Fruit fly (Drosophila melanogaster) whole organism, embryonic: ENCODE data around the gene CG32246.

Source experiments
- CG13287 ChIP-seq: fragments of 200-800 bp; sonication (Bioruptor generic); IDR thresholded peaks from 2 replicates; pipeline ENCODE4 v1.3.6; 2022; ENCODE audit warnings: missing biosample characterization, missing genetic modification characterization; ENCODE audit not compliant: partially characterized antibody
- CG14965 ChIP-seq: fragments of 200-800 bp; sonication (Bioruptor generic); optimal IDR thresholded peaks from 2 replicates; lab custom pipeline; 2016; ENCODE audit warnings: missing biosample characterization, missing genetic modification characterization, borderline replicate concordance
- CG4404 ChIP-seq: fragments of 200-800 bp; sonication (Bioruptor generic); IDR thresholded peaks from 2 replicates; pipeline ENCODE4 v1.3.6; 2022; ENCODE audit warnings: missing biosample characterization, missing genetic modification characterization
- CG8281 ChIP-seq: fragments of 200-800 bp; sonication (Bioruptor generic); optimal IDR thresholded peaks from 2 replicates; lab custom pipeline; 2018; ENCODE audit warnings: missing biosample characterization, mild to moderate bottlenecking, missing genetic modification characterization, moderate library complexity
- GATAe ChIP-seq: fragments of 200-800 bp; sonication (Bioruptor generic); conservative IDR thresholded peaks from 2 replicates; pipeline ENCODE4 v1.3.6; 2022; ENCODE audit warnings: missing biosample characterization, missing genetic modification characterization
- HmgD ChIP-seq: fragments of 200-800 bp; sonication (Bioruptor generic); optimal IDR thresholded peaks from 3 replicates; lab custom pipeline; 2016; ENCODE audit warnings: missing biosample characterization, missing genetic modification characterization
- ara ChIP-seq: fragments of 200-800 bp; sonication (Bioruptor generic); IDR thresholded peaks from 2 replicates; pipeline ENCODE4 v1.3.6; 2022; ENCODE audit warnings: missing biosample characterization, missing genetic modification characterization
- nom ChIP-seq: fragments of 200-800 bp; sonication (Bioruptor generic); optimal IDR thresholded peaks from 2 replicates; lab custom pipeline; 2017; ENCODE audit warnings: missing biosample characterization, missing genetic modification characterization, mild to moderate bottlenecking, moderate library complexity, missing genetic modification reagents
- pho ChIP-seq: fragments of 200-800 bp; sonication (Bioruptor generic); optimal IDR thresholded peaks from 2 replicates; lab custom pipeline; 2016; ENCODE audit warnings: missing biosample characterization, missing genetic modification characterization
- slou ChIP-seq: fragments of 200-800 bp; sonication (Bioruptor generic); optimal IDR thresholded peaks from 3 replicates; lab custom pipeline; 2016; ENCODE audit warnings: missing biosample characterization, missing genetic modification characterization

DNA sequence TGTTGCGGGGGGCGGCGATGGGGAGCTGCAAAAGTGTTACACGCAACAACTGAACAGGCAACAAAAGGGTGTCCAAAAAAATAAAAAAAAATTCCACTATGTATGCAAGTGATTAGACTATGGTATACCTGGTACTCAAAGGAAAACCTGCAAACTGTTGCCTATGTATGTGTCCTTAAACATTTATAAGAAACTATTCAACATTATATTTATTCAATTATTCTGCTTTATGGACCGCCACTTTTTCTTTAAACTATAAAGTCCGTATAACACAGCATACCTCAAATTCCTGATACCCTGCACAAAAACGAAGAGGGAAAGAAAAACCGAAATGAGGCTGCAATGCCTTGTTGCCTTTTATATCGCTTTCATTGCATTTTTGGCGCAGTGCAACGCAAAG lies 13.4 kb upstream of the CG32246 start:
- TF ChIP-seq CG13287 (GFP tag; lab: Robert Waterston, UW) = no peak
- TF ChIP-seq GATAe (GFP tag; lab: Robert Waterston, UW) = no peak
- TF ChIP-seq CG4404 (GFP tag; lab: Robert Waterston, UW) = peak; percentile 67
- TF ChIP-seq ara = peak; percentile 82
- no peak for TF ChIP-seq pho (GFP tag; lab: Kevin White, UChicago)
- no peak for TF ChIP-seq slou (GFP tag; lab: Kevin White, UChicago)
- no peak for TF ChIP-seq HmgD
- no peak for TF ChIP-seq CG14965 (GFP tag; lab: Kevin White, UChicago)
- TF ChIP-seq nom (GFP tag; lab: Kevin White, UChicago) = no peak
- no peak for TF ChIP-seq CG8281
